Worm (Caenorhabditis elegans) whole organism, L4 larva: ENCODE measurements around the gene Y45G5AM.4.

Experiments used
- ZK546.5 ChIP-seq, 2 experiments: sonication (generic microtip); optimal IDR thresholded peaks; 2 replicates each; lab custom pipeline; 2017; ENCODE audit warnings: missing biosample characterization in 2 of 2, missing genetic modification characterization in 2 of 2
- ama-1 ChIP-seq: fragments of 150-350 bp; optimal IDR thresholded peaks from 2 replicates; lab custom pipeline; 2014; ENCODE audit warnings: inconsistent platforms, mixed read lengths
- lin-13 ChIP-seq: fragments of 150-350 bp; optimal IDR thresholded peaks from 2 replicates; lab custom pipeline; 2014; ENCODE audit warnings: missing biosample characterization, missing genetic modification reagents, missing genetic modification characterization
- rbr-2 ChIP-seq: sonication (generic microtip); optimal IDR thresholded peaks from 2 replicates; lab custom pipeline; 2016; ENCODE audit warnings: missing genotype, missing genetic modification characterization, missing compliant biosample characterization
- set-16 ChIP-seq: fragments of 200-800 bp; sonication (Bioruptor generic); IDR thresholded peaks from 2 replicates; pipeline ENCODE4 v1.3.6; 2022; ENCODE audit warnings: missing genetic modification reagents, missing genetic modification characterization, missing compliant biosample characterization
- unc-62 ChIP-seq, 3 experiments: fragments of 150-350 bp in 1 of 3; sonication (generic microtip); optimal IDR thresholded peaks in 2 of 3; peaks in 1 of 3; 1 replicate in 1 of 3; 2 replicates in 2 of 3; lab custom pipeline; 2014 to 2017; ENCODE audit warnings: missing biosample characterization in 3 of 3, missing genetic modification characterization in 3 of 3, missing genetic modification reagents in 3 of 3, missing genotype in 1 of 3

DNA sequence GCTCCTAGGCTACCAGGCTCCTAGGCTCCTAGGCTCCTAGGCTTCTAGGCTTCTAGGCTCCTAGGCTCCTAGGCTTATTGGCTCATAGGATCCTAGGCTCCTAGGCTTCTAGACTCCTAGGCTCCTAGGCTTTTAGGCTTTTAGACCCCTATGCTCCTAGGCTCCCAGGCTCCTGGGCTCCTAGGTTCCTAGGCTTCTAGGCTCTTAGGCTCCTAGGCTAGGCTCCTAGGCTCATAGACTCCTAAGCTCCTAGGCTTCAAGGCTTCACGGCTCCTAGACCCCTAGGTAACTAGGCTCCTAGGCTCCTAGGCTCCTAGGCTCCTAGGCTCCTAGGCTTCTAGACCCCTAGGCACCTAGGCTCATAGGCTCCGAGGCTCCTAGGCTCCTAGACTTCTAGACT is 11.6 kb upstream of the Y45G5AM.4 start:
- TF ChIP-seq unc-62 (GFP tag; optimal IDR thresholded peaks at IDR 0.05 in 1 of 2; lab: Kevin White, UChicago) (no peak), unc-62 (tag; optimal IDR thresholded peaks at IDR 0.05; lab: Kevin White, UChicago) (no peak), set-16 (GFP tag; lab: Robert Waterston, UW) (peak; percentile 57), rbr-2 (tag; lab: Kevin White, UChicago) (no peak), lin-13 (GFP tag; lab: Kevin White, UChicago) (no peak), ama-1 (no peak), ZK546.5 (tag; optimal IDR thresholded peaks at IDR 0.05; lab: Kevin White, UChicago) (no peak)
